Worm (Caenorhabditis elegans): Measurements from ENCODE around the gene fbxb-82.

The fbxb-82 gene

DNA sequence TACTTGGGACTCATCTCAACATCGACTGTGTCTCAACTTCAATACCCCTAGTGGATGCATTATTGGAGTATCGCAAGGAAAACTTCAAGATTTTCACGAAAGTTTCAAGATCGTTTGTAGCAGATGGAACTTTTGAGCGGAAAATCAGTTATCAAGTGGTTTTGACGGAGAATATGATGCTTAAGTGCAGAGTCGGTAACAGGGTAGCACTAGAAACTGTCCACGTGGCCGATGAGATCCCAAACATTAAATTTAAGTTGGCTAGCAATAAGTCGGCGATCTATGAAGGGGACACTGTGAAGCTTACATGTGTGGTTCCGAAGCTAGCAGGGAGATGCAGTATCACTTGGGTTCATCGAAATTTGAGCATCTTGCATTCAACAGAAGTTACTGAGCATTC is 16.1 kb upstream of the fbxb-82 start:
- TF ChIP-seq unc-62 (GFP tag; optimal IDR thresholded peaks at IDR 0.05) = no peak
- no peak for TF ChIP-seq pag-3 (tag; optimal IDR thresholded peaks at IDR 0.05; ENCODE audit: borderline replicate concordance, insufficient read depth)
- TF ChIP-seq jun-1 (tag; optimal IDR thresholded peaks at IDR 0.05) = no peak
- TF ChIP-seq elt-2 (tag; optimal IDR thresholded peaks at IDR 0.05) = no peak
- no peak for TF ChIP-seq mep-1 (tag; optimal IDR thresholded peaks at IDR 0.05)
- no peak for TF ChIP-seq lin-35 (GFP tag; optimal IDR thresholded peaks at IDR 0.05)
- TF ChIP-seq nhr-20 (tag; optimal IDR thresholded peaks at IDR 0.05) = no peak
- no peak for TF ChIP-seq egl-27 (tag; optimal IDR thresholded peaks at IDR 0.05)
- no peak for TF ChIP-seq fkh-4 (tag; optimal IDR thresholded peaks at IDR 0.05; ENCODE audit: borderline replicate concordance)
- TF ChIP-seq ets-5 (GFP tag; IDR thresholded peaks at IDR 0.05) = no peak
- TF ChIP-seq mdl-1 (tag; optimal IDR thresholded peaks at IDR 0.05) = no peak
- no peak for TF ChIP-seq Y116A8C.19 (tag; optimal IDR thresholded peaks at IDR 0.05; ENCODE audit: borderline replicate concordance)
- no peak for TF ChIP-seq nhr-84 (tag; optimal IDR thresholded peaks at IDR 0.05)
- no peak for TF ChIP-seq C04F5.9 (tag; optimal IDR thresholded peaks at IDR 0.05)
- TF ChIP-seq dpl-1 (GFP tag; optimal IDR thresholded peaks at IDR 0.05) = no peak
- no peak for TF ChIP-seq tlp-1 (tag; optimal IDR thresholded peaks at IDR 0.05)
- no peak for TF ChIP-seq hpl-2 (GFP tag; optimal IDR thresholded peaks at IDR 0.05)
- TF ChIP-seq ceh-63 (GFP tag; optimal IDR thresholded peaks at IDR 0.05) = no peak
- no peak for TF ChIP-seq unc-30 (tag; optimal IDR thresholded peaks at IDR 0.05)
- no peak for TF ChIP-seq elt-3 (tag; optimal IDR thresholded peaks at IDR 0.05)

DNA sequence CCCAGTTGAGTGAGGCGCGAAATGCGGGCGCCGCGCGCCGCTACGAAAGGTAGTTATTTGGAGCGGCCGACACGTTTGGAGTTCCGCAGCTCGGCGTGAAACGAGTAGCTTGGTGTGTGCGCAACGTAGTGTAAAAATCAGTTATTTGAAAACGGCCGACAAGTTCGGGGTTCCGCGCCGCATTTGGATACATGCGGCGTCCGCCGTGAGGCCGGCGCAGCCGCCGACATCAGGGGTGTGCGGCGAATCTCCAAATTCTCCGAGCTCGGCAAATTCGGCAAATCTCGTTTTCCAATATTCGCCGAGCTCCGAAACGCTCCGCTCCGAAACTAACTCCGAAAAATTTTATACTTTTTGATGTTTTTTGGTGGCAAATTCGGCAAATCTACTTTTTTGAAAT is 15.0 kb upstream of the fbxb-82 start:
- TF ChIP-seq ceh-8 (GFP tag; optimal IDR thresholded peaks at IDR 0.05) (no peak), fos-1 (tag; optimal IDR thresholded peaks at IDR 0.05) (no peak), lin-39 (tag; optimal IDR thresholded peaks at IDR 0.05) (no peak), nhr-71 (tag; optimal IDR thresholded peaks at IDR 0.05) (no peak), ets-5 (GFP tag; IDR thresholded peaks at IDR 0.05) (no peak), nhr-19 (GFP tag; conservative IDR thresholded peaks at IDR 0.05) (no peak), sptf-1 (tag; optimal IDR thresholded peaks at IDR 0.05) (no peak), mdl-1 (tag; optimal IDR thresholded peaks at IDR 0.05) (no peak), snpc-4 (tag; optimal IDR thresholded peaks at IDR 0.05) (no peak)

ce11 chrIII:156645-157044 is 13.6 kb upstream of the fbxb-82 start, which contains the start of the genes zig-13 and ver-1:
Gene zig-13, minus strand, starts transcription at chrIII:156745.
Gene ver-1, plus strand, starts transcription at chrIII:156824.
- TF ChIP-seq nhr-237 (tag; optimal IDR thresholded peaks at IDR 0.05) = no peak

DNA sequence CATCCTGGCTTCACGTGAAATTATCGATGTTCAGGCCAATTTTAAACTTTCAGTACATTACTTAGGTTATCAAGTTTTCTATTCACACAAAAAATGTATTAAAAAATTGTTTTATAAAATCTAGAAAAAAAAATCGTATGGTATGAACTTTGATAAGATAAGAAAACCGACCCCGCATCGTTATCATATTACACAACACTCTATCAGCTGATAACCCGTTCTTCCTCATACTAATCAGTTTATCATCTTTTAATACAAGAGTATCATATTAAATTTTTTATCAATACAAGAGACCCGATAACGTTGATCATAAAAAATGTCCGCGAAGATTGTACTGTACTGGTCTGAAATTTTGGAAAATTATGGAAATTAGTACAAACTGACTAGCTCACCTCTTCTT is 11.1 kb upstream of the fbxb-82 start:
- TF ChIP-seq fkh-4 (tag; optimal IDR thresholded peaks at IDR 0.05; ENCODE audit: borderline replicate concordance) = no peak
- peak; percentile 34 for TF ChIP-seq pax-3 (tag; optimal IDR thresholded peaks at IDR 0.05)
- TF ChIP-seq ceh-8 (GFP tag; optimal IDR thresholded peaks at IDR 0.05) = no peak
- TF ChIP-seq zip-4 (GFP tag; optimal IDR thresholded peaks at IDR 0.05) = no peak
- peak; percentile 12; the same call in 1 of the 2 replicates for TF ChIP-seq nhr-19 (GFP tag; conservative IDR thresholded peaks at IDR 0.05)
- no peak for TF ChIP-seq isw-1 (GFP tag; IDR thresholded peaks at IDR 0.05)
- TF ChIP-seq snu-23 (GFP tag; optimal IDR thresholded peaks at IDR 0.05) = no peak
- TF ChIP-seq jun-1 (tag; optimal IDR thresholded peaks at IDR 0.05) = peak; percentile 93
- peak; percentile 100 for TF ChIP-seq elt-2 (tag; optimal IDR thresholded peaks at IDR 0.05)
- TF ChIP-seq elt-3 (tag; optimal IDR thresholded peaks at IDR 0.05) = peak; percentile 67 to 100 (median 95)
- TF ChIP-seq lin-35 (GFP tag; optimal IDR thresholded peaks at IDR 0.05) = peak in 1 of 2 experiments; percentile 62
- peak; percentile 92 for TF ChIP-seq tlp-1 (tag; optimal IDR thresholded peaks at IDR 0.05)
- peak; percentile 61 for TF ChIP-seq nhr-90 (tag; optimal IDR thresholded peaks at IDR 0.05; ENCODE audit: poor library complexity)
- peak in 1 of 2 experiments; percentile 6 for TF ChIP-seq egl-27 (tag; optimal IDR thresholded peaks at IDR 0.05)
- TF ChIP-seq snpc-4 (tag; optimal IDR thresholded peaks at IDR 0.05) = no peak
- TF ChIP-seq pqm-1 (tag; optimal IDR thresholded peaks at IDR 0.05) = peak; percentile 98
- peak; percentile 52 for TF ChIP-seq nhr-85 (tag)
- no peak for TF ChIP-seq ceh-88 (GFP tag; IDR thresholded peaks at IDR 0.05)
